Fruit fly (Drosophila melanogaster) S2 (cell line): ENCODE results near the gene Gem4b.
"Not testable (repeated sequence)": the region's sequence is repeated elsewhere in the genome, so short reads cannot be mapped to it uniquely, and the experiment has no call there.

ENCODE experiments used
- CG8478 ChIP-seq: fragments of >200 bp; optimal IDR thresholded peaks from 2 replicates; lab custom pipeline; 2018
- CTCF ChIP-seq, 2 experiments: fragments of >200 bp; optimal IDR thresholded peaks; 2 replicates each; lab custom pipeline; 2018

Gem4b gene

dm6 chrX:3940547-3940946 is at the start of gene Gem4b:
Gene Gem4b (plus strand): TSS chrX:3940847.
- TF ChIP-seq CTCF (optimal IDR thresholded peaks at IDR 0.05; lab: Kevin White, UChicago); CG8478 (lab: Kevin White, UChicago): not testable (repeated sequence)

- no peak for TF ChIP-seq CG8478 (lab: Kevin White, UChicago)
- TF ChIP-seq CTCF (optimal IDR thresholded peaks at IDR 0.05; lab: Kevin White, UChicago): no peak
Observed at dm6 chrX:3901926-3902325, 38.7 kb upstream of the Gem4b start.

DNA sequence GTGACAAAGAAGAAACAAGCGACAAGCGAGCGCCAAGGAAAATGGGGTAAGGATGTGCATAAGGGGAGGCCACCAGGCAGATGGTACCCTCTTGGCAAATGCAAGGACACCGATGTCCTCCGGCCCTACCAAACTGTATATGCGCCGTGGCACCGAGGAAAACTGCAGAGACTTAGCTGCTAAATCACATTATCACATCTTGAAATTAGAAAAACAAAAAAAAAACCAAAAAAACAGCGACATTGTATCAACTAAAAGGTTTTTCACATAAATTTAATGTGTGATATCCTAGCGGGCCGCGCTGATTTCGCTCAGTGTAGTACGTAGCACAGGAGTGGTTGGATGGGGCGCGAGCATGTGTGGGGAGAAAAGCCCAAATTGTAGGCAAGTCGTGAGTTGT is 12.1 kb upstream of the Gem4b start:
- no peak for TF ChIP-seq CTCF (optimal IDR thresholded peaks at IDR 0.05; lab: Kevin White, UChicago)
- TF ChIP-seq CG8478 (lab: Kevin White, UChicago): no peak

DNA sequence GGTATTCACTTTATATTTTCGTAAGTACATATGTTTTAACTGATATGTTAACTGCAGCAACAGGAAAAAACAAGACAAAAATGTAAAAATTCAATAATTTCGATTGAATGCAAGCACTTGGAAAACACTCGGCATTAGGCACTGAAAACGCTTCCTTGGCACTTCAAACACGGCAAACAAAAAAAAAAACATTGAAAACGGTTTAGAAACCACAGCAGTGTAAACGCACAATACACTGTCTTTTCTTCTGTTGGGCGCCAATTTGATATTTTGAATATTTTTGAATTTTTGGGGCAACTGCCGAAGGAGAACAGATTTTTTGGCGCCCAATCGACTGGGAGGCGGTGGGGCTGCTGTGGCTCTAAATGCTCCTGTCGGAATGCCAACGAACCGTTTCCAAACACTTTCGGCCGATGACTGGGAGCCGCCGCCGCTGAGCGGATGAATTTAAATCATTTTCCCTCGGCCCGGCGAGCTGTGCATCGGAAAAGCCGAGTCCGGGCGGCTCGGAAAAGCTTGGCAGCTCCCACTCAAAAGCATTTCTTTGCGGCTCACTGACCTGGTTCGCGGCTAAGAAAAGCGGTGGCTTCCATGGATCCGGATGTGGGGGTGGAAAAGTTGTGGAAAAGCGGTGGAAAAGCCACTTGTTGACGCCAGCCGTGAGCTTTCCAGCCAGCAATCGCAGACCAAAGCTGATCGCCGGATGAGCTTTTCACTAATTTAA is 10.0 kb upstream of the Gem4b start, which contains the start of gene CG42541:
Gene CG42541 (minus strand): TSS at position 51 of the 724 bp plus-strand sequence.
- TF ChIP-seq CG8478 (lab: Kevin White, UChicago) (no peak), CTCF (optimal IDR thresholded peaks at IDR 0.05; lab: Kevin White, UChicago) (no peak)

dm6 chrX:3931669-3932068 is 9.0 kb upstream of the Gem4b start:
- TF ChIP-seq CG8478 (lab: Kevin White, UChicago) (no peak), CTCF (optimal IDR thresholded peaks at IDR 0.05; lab: Kevin White, UChicago) (no peak)

DNA sequence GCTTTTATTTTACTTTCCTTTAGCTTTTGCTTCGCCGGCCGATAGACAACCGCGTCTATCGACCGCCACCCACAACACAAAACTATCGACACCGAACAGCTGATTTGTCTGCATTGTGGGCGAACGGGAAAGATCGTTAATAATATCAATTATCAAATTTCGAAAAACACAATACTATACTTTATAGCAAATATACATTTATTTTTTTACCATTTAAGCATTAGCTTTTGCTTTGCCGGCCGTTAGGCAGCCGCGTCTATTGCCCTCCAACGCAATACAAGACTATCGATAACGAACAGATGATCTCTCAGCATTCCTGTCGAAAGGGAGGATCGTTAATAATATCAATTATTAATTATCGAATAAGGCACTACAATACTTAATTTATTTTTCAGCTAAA is 4.5 kb upstream of the Gem4b start, which contains the start of the genes CG2938 and Glos:
Gene CG2938 (minus strand): TSS at position 296 of the 400 bp plus-strand sequence.
Gene Glos (plus strand): TSS at position 344 of the 400 bp plus-strand sequence.
- TF ChIP-seq CTCF (optimal IDR thresholded peaks at IDR 0.05; lab: Kevin White, UChicago) (no peak), CG8478 (lab: Kevin White, UChicago) (no peak)

DNA sequence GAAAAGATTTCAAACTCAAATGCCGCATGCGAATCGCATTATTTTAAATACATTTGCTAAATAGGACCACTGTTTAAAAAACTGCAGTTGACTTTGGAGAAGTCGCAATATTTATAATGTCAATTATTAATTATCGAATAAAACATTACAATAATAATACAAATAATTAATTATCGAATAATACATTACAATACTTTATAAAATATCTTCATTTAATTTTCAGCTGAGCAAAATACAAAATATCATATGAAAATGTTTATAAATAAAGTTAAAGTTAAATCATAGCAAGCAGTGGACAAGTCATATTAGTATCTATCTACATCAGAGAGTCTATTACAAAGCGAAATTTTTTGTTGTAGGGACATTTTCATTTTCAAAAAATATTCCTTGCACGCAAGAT is 4.1 kb downstream of the Gem4b start, which contains the start of gene Gem4c:
Gene Gem4c (plus strand): TSS at position 301 of the 400 bp plus-strand sequence.
- TF ChIP-seq CG8478 (lab: Kevin White, UChicago); CTCF (optimal IDR thresholded peaks at IDR 0.05; lab: Kevin White, UChicago): not testable (repeated sequence)

DNA sequence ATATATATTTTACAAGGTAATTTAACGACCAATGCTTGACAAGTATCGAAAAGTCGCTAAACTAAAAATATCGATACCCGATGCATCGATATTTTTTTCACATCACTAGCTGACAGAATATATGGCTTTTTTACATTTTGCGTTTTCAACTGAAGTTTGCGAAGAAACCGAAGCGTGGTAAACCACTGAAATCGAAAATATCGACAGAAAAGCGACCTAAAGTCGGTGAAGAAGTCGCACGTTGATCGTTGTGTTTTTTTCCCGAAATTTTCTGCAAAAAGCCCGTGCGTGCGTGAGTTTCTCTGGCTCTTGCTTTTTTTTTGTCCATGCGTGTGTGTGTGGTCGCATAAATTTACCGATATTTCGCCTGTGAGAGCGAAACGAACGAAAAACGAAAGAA is 8.2 kb downstream of the Gem4b start, which contains the start of gene Vap33:
Gene Vap33 (plus strand): TSS at position 87 of the 400 bp plus-strand sequence.
- no peak for TF ChIP-seq CTCF (optimal IDR thresholded peaks at IDR 0.05; lab: Kevin White, UChicago)
- TF ChIP-seq CG8478 (lab: Kevin White, UChicago): no peak

DNA sequence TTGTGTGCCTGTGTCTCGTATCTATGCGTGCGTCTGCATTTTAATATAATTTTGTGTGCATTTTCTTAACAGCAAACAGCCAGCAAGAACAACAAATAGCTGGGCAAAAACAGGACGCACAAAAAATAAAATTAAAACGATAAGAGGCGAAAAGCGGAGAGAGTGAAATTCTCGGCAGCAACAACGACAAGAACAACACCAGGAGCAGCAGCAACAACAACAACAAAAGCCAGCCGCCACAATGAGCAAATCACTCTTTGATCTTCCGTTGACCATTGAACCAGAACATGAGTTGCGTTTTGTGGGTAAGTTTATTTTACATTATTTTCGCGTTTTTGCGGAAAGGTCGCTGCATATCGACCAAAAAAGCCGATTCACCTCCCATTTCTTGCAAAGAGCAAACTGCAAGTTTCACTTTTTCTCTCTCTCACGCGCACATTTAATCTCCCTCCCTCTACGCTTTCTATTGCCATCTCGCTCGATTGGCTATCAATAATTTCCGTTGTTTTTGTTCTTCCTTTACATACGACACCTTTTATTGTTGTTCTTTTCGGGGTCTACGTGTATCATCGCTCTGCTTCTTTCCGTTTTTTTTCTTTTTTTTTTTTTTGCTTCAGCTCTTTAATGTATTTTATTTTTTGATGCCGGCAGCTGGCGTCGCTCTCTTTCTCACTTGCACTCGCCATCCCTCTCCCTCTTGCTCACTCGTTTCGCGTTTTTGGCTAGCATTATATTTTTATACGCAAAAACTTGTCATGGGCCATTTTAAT is 8.9 kb downstream of the Gem4b start:
- TF ChIP-seq CTCF (optimal IDR thresholded peaks at IDR 0.05; lab: Kevin White, UChicago) (no peak), CG8478 (lab: Kevin White, UChicago) (no peak)

DNA sequence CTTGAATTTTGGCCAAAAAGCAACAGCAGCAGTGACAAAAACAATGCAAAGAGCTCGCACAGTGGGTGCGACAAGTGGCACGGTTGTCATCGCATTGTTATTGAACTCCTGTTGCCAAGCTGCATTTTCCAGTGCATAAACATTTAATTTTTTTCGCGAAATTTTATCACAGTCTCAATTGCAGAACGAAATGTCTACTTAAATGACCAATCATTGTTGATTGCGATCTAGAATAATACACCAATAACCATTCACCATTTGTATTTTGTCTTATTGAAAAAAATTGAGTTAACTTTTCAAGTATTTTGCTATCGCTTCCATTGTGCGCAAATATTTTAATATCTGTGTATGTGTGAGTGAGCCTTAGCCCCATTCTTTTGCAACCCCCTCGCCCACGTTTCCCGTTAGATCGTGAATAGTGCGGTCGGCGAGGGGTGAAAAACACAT is 9.6 kb downstream of the Gem4b start:
- TF ChIP-seq CTCF (optimal IDR thresholded peaks at IDR 0.05; lab: Kevin White, UChicago): no peak
- TF ChIP-seq CG8478 (lab: Kevin White, UChicago): no peak

DNA sequence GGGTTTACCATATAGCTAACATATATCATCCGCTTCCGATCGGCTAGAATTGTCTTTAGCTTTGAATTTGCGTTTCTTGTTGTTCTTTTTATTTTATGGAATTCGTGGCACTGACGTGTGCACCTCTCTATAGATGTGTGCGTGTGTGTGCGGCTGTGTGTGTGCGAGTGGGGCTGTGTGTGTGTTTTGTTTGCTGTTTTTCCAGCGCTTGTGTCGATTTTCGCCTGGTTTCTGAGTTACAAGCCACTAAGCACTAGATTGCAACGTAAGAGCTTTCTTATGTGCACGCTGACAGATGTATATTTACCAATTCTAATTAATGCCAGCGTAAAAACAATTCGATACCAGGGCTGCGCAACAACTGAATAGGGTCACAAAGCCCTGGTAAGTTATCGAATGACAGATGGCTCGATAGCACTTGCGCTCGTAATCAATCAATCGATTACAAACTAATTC is 24.3 kb downstream of the Gem4b start, which contains the start of gene lva:
Gene lva (minus strand): TSS at position 363 of the 456 bp plus-strand sequence.
- TF ChIP-seq CG8478 (lab: Kevin White, UChicago) (no peak), CTCF (optimal IDR thresholded peaks at IDR 0.05; lab: Kevin White, UChicago) (no peak)

dm6 chrX:3967613-3968012 is 27.0 kb downstream of the Gem4b start:
- no peak for TF ChIP-seq CTCF (optimal IDR thresholded peaks at IDR 0.05; lab: Kevin White, UChicago)

dm6 chrX:3968346-3969044 is 27.8 kb downstream of the Gem4b start, which contains the start of gene CG6428:
Gene CG6428 (minus strand): TSS chrX:3968655.
- TF ChIP-seq CTCF (optimal IDR thresholded peaks at IDR 0.05; lab: Kevin White, UChicago) (no peak), CG8478 (lab: Kevin White, UChicago) (no peak)

DNA sequence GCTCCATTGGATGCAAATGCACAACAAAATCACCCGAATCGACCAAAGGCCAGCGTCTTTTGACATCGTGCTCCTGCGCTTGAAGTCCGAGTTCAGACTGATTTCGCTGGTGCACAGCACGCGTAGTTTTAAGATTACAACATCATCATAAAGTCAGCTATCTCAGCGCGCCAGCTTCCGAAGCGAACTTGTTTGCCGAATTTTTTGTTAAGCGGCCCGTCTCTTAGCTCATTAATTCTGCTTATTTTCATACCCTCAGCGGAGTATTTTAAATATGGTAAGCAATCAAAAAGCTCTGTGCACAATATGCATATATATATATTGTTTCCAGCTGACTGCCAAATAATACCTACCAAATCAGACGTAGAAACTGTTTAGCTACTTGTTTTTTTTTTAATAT is 30.6 kb downstream of the Gem4b start, which contains the start of gene CG6414:
Gene CG6414 (minus strand): TSS at position 101 of the 400 bp plus-strand sequence.
- no peak for TF ChIP-seq CG8478 (lab: Kevin White, UChicago)
- no peak for TF ChIP-seq CTCF (optimal IDR thresholded peaks at IDR 0.05; lab: Kevin White, UChicago)
